Worm (Caenorhabditis elegans): Measurements from ENCODE around the gene lurp-1.
A peak's percentile ranks its signal among the peaks of the same experiment; 100 is the strongest.

lurp-1 gene

DNA sequence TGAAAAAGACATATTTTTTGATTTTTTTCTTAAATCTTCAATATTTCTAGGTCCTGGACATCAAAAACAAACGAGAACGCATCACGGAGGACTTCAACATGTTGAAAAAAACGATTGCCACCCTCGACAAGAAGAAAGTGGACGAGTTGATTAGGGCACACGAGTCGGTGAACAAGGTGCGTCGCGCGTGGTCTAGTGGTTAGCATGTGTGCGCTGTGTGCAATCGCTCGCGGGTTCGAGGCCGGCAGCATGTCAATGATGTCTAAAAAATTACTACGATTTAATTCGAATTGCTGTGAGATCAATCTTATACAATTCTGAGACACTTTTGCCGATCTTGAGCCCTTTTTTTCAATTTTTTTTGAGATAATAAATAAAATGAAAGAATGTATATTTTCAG, 40.7 kb upstream of the lurp-1 start (continued):
- TF ChIP-seq ztf-4 (tag; optimal IDR thresholded peaks at IDR 0.05) = peak; percentile 58
- TF ChIP-seq sox-4 (tag; optimal IDR thresholded peaks at IDR 0.05) = peak; percentile 66
- TF ChIP-seq blmp-1 (tag; optimal IDR thresholded peaks at IDR 0.05) = no peak
- TF ChIP-seq ceh-88 (GFP tag; IDR thresholded peaks at IDR 0.05) = peak; percentile 59; the same call in 1 of the 2 replicates
- TF ChIP-seq pax-3 (tag; optimal IDR thresholded peaks at IDR 0.05) = peak; percentile 35
- TF ChIP-seq fkh-8 (tag; optimal IDR thresholded peaks at IDR 0.05) = peak; percentile 82
- TF ChIP-seq fos-1 (tag; optimal IDR thresholded peaks at IDR 0.05) = peak; percentile 82
- no peak for TF ChIP-seq sup-37 (GFP tag; optimal IDR thresholded peaks at IDR 0.05)
- peak; percentile 80 for TF ChIP-seq unc-130 (tag; optimal IDR thresholded peaks at IDR 0.05)
- TF ChIP-seq ceh-90 (tag; optimal IDR thresholded peaks at IDR 0.05) = peak; percentile 6
- TF ChIP-seq lsy-2 (tag; optimal IDR thresholded peaks at IDR 0.05) = peak; percentile 77 to 79
- no peak for TF ChIP-seq efl-3 (GFP tag; optimal IDR thresholded peaks at IDR 0.05)
- TF ChIP-seq lin-39 (tag; optimal IDR thresholded peaks at IDR 0.05) = no peak
- TF ChIP-seq nhr-76 (tag; optimal IDR thresholded peaks at IDR 0.05) = peak; percentile 20
- TF ChIP-seq C16A3.4 (tag; optimal IDR thresholded peaks at IDR 0.05) = peak; percentile 88
- TF ChIP-seq tbx-2 (tag; optimal IDR thresholded peaks at IDR 0.05) = peak; percentile 84
- peak; percentile 69 to 78 for TF ChIP-seq efl-1 (optimal IDR thresholded peaks at IDR 0.05)
- TF ChIP-seq efl-1 (GFP tag; optimal IDR thresholded peaks at IDR 0.05 in 1 of 2) = peak; percentile 62 to 98
- peak; percentile 53; the same call in 1 of the 2 replicates for TF ChIP-seq mab-9 (GFP tag; IDR thresholded peaks at IDR 0.05)
- TF ChIP-seq nhr-90 (tag; optimal IDR thresholded peaks at IDR 0.05; ENCODE audit: poor library complexity) = peak; percentile 87
- no peak for TF ChIP-seq nhr-28 (tag; optimal IDR thresholded peaks at IDR 0.05)
- TF ChIP-seq lin-15B (tag; optimal IDR thresholded peaks at IDR 0.05) = no peak
- peak; percentile 58 to 70 (median 69) for TF ChIP-seq dpl-1 (GFP tag; optimal IDR thresholded peaks at IDR 0.05)
- no peak for TF ChIP-seq nhr-11 (tag; optimal IDR thresholded peaks at IDR 0.05)
- no peak for TF ChIP-seq pqm-1 (tag; optimal IDR thresholded peaks at IDR 0.05)
- TF ChIP-seq lir-3 (tag; optimal IDR thresholded peaks at IDR 0.05; ENCODE audit: poor library complexity) = peak; percentile 76
- TF ChIP-seq C04F5.9 (tag; optimal IDR thresholded peaks at IDR 0.05) = peak; percentile 85
- peak; percentile 93 for TF ChIP-seq snu-23 (GFP tag; optimal IDR thresholded peaks at IDR 0.05)
- no peak for TF ChIP-seq ceh-63 (GFP tag; optimal IDR thresholded peaks at IDR 0.05)
- peak; percentile 39 for TF ChIP-seq fkh-4 (tag; optimal IDR thresholded peaks at IDR 0.05; ENCODE audit: borderline replicate concordance)
- TF ChIP-seq nhr-84 (tag; optimal IDR thresholded peaks at IDR 0.05) = no peak
- TF ChIP-seq hlh-4 (tag; optimal IDR thresholded peaks at IDR 0.05) = no peak
- peak; percentile 70 for TF ChIP-seq jun-1 (tag; optimal IDR thresholded peaks at IDR 0.05)
- TF ChIP-seq tlp-1 (tag; optimal IDR thresholded peaks at IDR 0.05) = no peak
- TF ChIP-seq snpc-4 (tag; optimal IDR thresholded peaks at IDR 0.05) = peak; percentile 39
- peak in 4 of 6 experiments; percentile 55 to 83 (median 64) for TF ChIP-seq elt-3 (tag; optimal IDR thresholded peaks at IDR 0.05)
- TF ChIP-seq unc-62 (GFP tag; optimal IDR thresholded peaks at IDR 0.05) = no peak
- peak; percentile 77 to 89 for TF ChIP-seq lin-35 (GFP tag; optimal IDR thresholded peaks at IDR 0.05)
- TF ChIP-seq ceh-82 (tag; optimal IDR thresholded peaks at IDR 0.05) = peak; percentile 72 to 88 (median 82)
- TF ChIP-seq nhr-237 (tag; optimal IDR thresholded peaks at IDR 0.05) = peak; percentile 23
- no peak for TF ChIP-seq nhr-12 (tag; optimal IDR thresholded peaks at IDR 0.05)
- peak; percentile 46 for TF ChIP-seq grh-1 (GFP tag; IDR thresholded peaks at IDR 0.05)
- no peak for TF ChIP-seq hlh-17 (GFP tag; optimal IDR thresholded peaks at IDR 0.05; ENCODE audit: borderline replicate concordance)
- TF ChIP-seq rnt-1 (tag; optimal IDR thresholded peaks at IDR 0.05) = peak; percentile 93
- peak; percentile 84 for TF ChIP-seq lin-13 (GFP tag; optimal IDR thresholded peaks at IDR 0.05)
- TF ChIP-seq vab-15 (tag; optimal IDR thresholded peaks at IDR 0.05) = peak; percentile 54
- no peak for TF ChIP-seq ama-1 (optimal IDR thresholded peaks at IDR 0.05)
- TF ChIP-seq aly-2 (tag; optimal IDR thresholded peaks at IDR 0.05) = peak; percentile 80
- peak; percentile 90 for TF ChIP-seq nhr-47 (tag; optimal IDR thresholded peaks at IDR 0.05)
- peak; percentile 88 for TF ChIP-seq dsc-1 (tag; optimal IDR thresholded peaks at IDR 0.05)
- TF ChIP-seq hpl-2 (GFP tag; optimal IDR thresholded peaks at IDR 0.05) = no peak
